Worm (Caenorhabditis elegans) whole organism, late embryonic: Measurements from ENCODE around the gene F47B8.4.

Source experiments
- ama-1 ChIP-seq: fragments of 150-350 bp; optimal IDR thresholded peaks from 2 replicates; lab custom pipeline; 2014
- ceh-48 ChIP-seq: sonication (generic microtip); optimal IDR thresholded peaks from 2 replicates; lab custom pipeline; 2016; ENCODE audit warnings: missing genetic modification characterization, inconsistent platforms, missing compliant biosample characterization
- dve-1 ChIP-seq: sonication (generic microtip); optimal IDR thresholded peaks from 2 replicates; lab custom pipeline; 2017; ENCODE audit warnings: antibody characterized with exemption, mild to moderate bottlenecking, missing genetic modification characterization, missing compliant biosample characterization
- hlh-8 ChIP-seq: sonication (generic microtip); optimal IDR thresholded peaks from 2 replicates; lab custom pipeline; 2016; ENCODE audit warnings: missing genotype, missing genetic modification characterization, missing compliant biosample characterization
- nhr-11 ChIP-seq: fragments of 150-350 bp; optimal IDR thresholded peaks from 2 replicates; lab custom pipeline; 2014; ENCODE audit warnings: missing biosample characterization, missing genetic modification characterization
- pag-3 ChIP-seq: sonication (generic microtip); optimal IDR thresholded peaks from 2 replicates; lab custom pipeline; 2016; ENCODE audit warnings: missing compliant biosample characterization, missing genetic modification characterization, borderline replicate concordance
- rnt-1 ChIP-seq: sonication (generic microtip); optimal IDR thresholded peaks from 2 replicates; lab custom pipeline; 2016; ENCODE audit warnings: missing genetic modification characterization, missing compliant biosample characterization
- sox-2 ChIP-seq: fragments of 200-800 bp; sonication (Bioruptor generic); IDR thresholded peaks from 2 replicates; pipeline ENCODE4 v1.3.6; 2022; ENCODE audit warnings: missing genetic modification reagents, missing genetic modification characterization, missing compliant biosample characterization

DNA sequence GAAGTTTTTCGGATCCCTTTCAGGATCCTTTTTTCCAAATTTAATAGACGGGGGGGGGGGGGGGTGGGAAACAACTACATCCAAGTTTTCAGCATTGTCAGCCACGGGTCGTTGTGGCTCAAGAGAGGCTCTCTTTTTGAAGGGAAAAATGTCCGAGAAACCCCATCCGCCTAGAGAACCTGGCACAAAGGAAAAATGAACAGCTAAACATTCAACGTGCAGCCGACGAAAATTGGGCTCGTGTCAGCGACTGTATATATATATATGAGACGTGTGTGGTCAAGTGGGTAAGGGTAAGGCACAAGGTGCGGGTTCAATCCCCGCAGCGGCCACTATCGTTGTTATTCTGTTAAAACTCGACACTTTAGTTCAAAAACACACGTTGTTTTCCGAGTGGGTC is 34.1 kb upstream of the F47B8.4 start, which contains the start of gene Y49A3A.4:
- TF ChIP-seq sox-2 (GFP tag; lab: Robert Waterston, UW): no peak
- no peak for TF ChIP-seq ama-1
- no peak for TF ChIP-seq rnt-1
- no peak for TF ChIP-seq dve-1 (tag; lab: Kevin White, UChicago)
- no peak for TF ChIP-seq ceh-48
- no peak for TF ChIP-seq nhr-11 (tag; lab: Kevin White, UChicago)
- TF ChIP-seq hlh-8 (tag; lab: Kevin White, UChicago): no peak
- TF ChIP-seq pag-3: no peak
